Worm (Caenorhabditis elegans) whole organism, L3 larva: ENCODE data around the gene srlf-37.

Source experiments
- ZK546.5 ChIP-seq: sonication (generic microtip); optimal IDR thresholded peaks from 2 replicates; lab custom pipeline; 2017; ENCODE audit warnings: missing biosample characterization, missing genetic modification characterization
- ama-1 ChIP-seq: fragments of 150-350 bp; optimal IDR thresholded peaks from 2 replicates; lab custom pipeline; 2018
- ceh-16 ChIP-seq: sonication (generic microtip); optimal IDR thresholded peaks from 2 replicates; lab custom pipeline; 2017; ENCODE audit warnings: missing biosample characterization, missing genetic modification characterization
- ceh-28 ChIP-seq: fragments of 150-350 bp; optimal IDR thresholded peaks from 2 replicates; lab custom pipeline; 2014; ENCODE audit warnings: missing biosample characterization, missing genetic modification reagents, missing genetic modification characterization
- ceh-82 ChIP-seq: fragments of 150-350 bp; optimal IDR thresholded peaks from 2 replicates; lab custom pipeline; 2014; ENCODE audit warnings: missing biosample characterization, missing genetic modification characterization
- daf-12 ChIP-seq: fragments of 150-350 bp; optimal IDR thresholded peaks from 2 replicates; lab custom pipeline; 2014; ENCODE audit warnings: missing biosample characterization, missing genetic modification reagents, missing genetic modification characterization
- egl-27 ChIP-seq: sonication (generic microtip); optimal IDR thresholded peaks from 4 replicates; lab custom pipeline; 2017; ENCODE audit warnings: missing biosample characterization, missing genetic modification reagents, missing genetic modification characterization
- egl-5 ChIP-seq: fragments of 150-350 bp; optimal IDR thresholded peaks from 2 replicates; lab custom pipeline; 2017; ENCODE audit warnings: missing biosample characterization, missing genetic modification reagents, missing genetic modification characterization, inconsistent platforms
- elt-2 ChIP-seq: sonication (generic microtip); optimal IDR thresholded peaks from 2 replicates; lab custom pipeline; 2016; ENCODE audit warnings: missing genetic modification reagents, mild to moderate bottlenecking, missing genetic modification characterization, missing compliant biosample characterization
- fkh-10 ChIP-seq: sonication (generic microtip); optimal IDR thresholded peaks from 2 replicates; lab custom pipeline; 2017; ENCODE audit warnings: missing biosample characterization, missing genetic modification reagents, missing genetic modification characterization
- fkh-2 ChIP-seq: fragments of 150-350 bp; optimal IDR thresholded peaks from 2 replicates; lab custom pipeline; 2014; ENCODE audit warnings: missing biosample characterization, missing genetic modification reagents, missing genetic modification characterization
- hmg-11 ChIP-seq: sonication (generic microtip); optimal IDR thresholded peaks from 2 replicates; lab custom pipeline; 2016; ENCODE audit warnings: missing genetic modification characterization, missing compliant biosample characterization
- lin-15B ChIP-seq: fragments of 150-350 bp; optimal IDR thresholded peaks from 2 replicates; lab custom pipeline; 2014; ENCODE audit warnings: missing biosample characterization, missing genetic modification characterization
- lsy-12 ChIP-seq: sonication (generic microtip); optimal IDR thresholded peaks from 2 replicates; lab custom pipeline; 2016; ENCODE audit warnings: mild to moderate bottlenecking, missing genetic modification characterization, missing compliant biosample characterization
- mdl-1 ChIP-seq: fragments of 150-350 bp; optimal IDR thresholded peaks from 2 replicates; lab custom pipeline; 2014; ENCODE audit warnings: missing biosample characterization, missing genetic modification characterization
- mml-1 ChIP-seq: fragments of 150-350 bp; sonication (generic microtip); optimal IDR thresholded peaks from 3 replicates; lab custom pipeline; 2014; ENCODE audit warnings: missing biosample characterization, missing genetic modification characterization
- nfya-1 ChIP-seq: sonication (generic microtip); optimal IDR thresholded peaks from 2 replicates; lab custom pipeline; 2017; ENCODE audit warnings: missing genetic modification characterization, mild to moderate bottlenecking, missing compliant biosample characterization, antibody characterized with exemption, moderate library complexity; ENCODE audit not compliant: insufficient read depth
- nhr-11 ChIP-seq: fragments of 150-350 bp; optimal IDR thresholded peaks from 2 replicates; lab custom pipeline; 2014; ENCODE audit warnings: missing biosample characterization, missing genetic modification characterization
- nhr-23 ChIP-seq: fragments of 150-350 bp; optimal IDR thresholded peaks from 2 replicates; lab custom pipeline; 2014; ENCODE audit warnings: missing biosample characterization, missing genetic modification reagents, missing genetic modification characterization
- nhr-237 ChIP-seq: fragments of 150-350 bp; optimal IDR thresholded peaks from 2 replicates; lab custom pipeline; 2014; ENCODE audit warnings: missing biosample characterization, missing genetic modification characterization
- nhr-25 ChIP-seq: sonication (generic microtip); optimal IDR thresholded peaks from 2 replicates; lab custom pipeline; 2017; ENCODE audit warnings: missing biosample characterization, missing genetic modification characterization
- nhr-43 ChIP-seq: sonication (generic microtip); optimal IDR thresholded peaks from 2 replicates; lab custom pipeline; 2016; ENCODE audit warnings: mild to moderate bottlenecking, missing genetic modification characterization, missing compliant biosample characterization; ENCODE audit not compliant: poor library complexity, severe bottlenecking
- nhr-76 ChIP-seq: fragments of 150-350 bp; sonication (generic microtip); optimal IDR thresholded peaks from 5 replicates; lab custom pipeline; 2014; ENCODE audit warnings: missing biosample characterization, missing genetic modification characterization
- nhr-77 ChIP-seq: fragments of 150-350 bp; optimal IDR thresholded peaks from 2 replicates; lab custom pipeline; 2014; ENCODE audit warnings: missing biosample characterization, missing genetic modification characterization
- pqm-1 ChIP-seq: fragments of 150-350 bp; optimal IDR thresholded peaks from 2 replicates; lab custom pipeline; 2017; ENCODE audit warnings: missing biosample characterization, missing genetic modification characterization, inconsistent platforms
- sea-2 ChIP-seq: fragments of 150-350 bp; sonication (generic microtip); optimal IDR thresholded peaks from 4 replicates; lab custom pipeline; 2014; ENCODE audit warnings: missing biosample characterization, missing genetic modification reagents, missing genetic modification characterization
- skn-1 ChIP-seq: fragments of 150-350 bp; optimal IDR thresholded peaks from 2 replicates; lab custom pipeline; 2014; ENCODE audit warnings: missing biosample characterization, missing genetic modification characterization
- unc-62 ChIP-seq: fragments of 150-350 bp; sonication (generic microtip); optimal IDR thresholded peaks from 4 replicates; lab custom pipeline; 2014; ENCODE audit warnings: missing biosample characterization, missing genetic modification reagents, missing genetic modification characterization
- ztf-11 ChIP-seq: fragments of 150-350 bp; optimal IDR thresholded peaks from 2 replicates; lab custom pipeline; 2014; ENCODE audit warnings: missing biosample characterization, missing genetic modification characterization
- ztf-4 ChIP-seq: fragments of 150-350 bp; optimal IDR thresholded peaks from 2 replicates; lab custom pipeline; 2014; ENCODE audit warnings: missing biosample characterization, missing genetic modification characterization

srlf-37 gene

ce11 chrV:574639-575038 lies 29.4 kb downstream of the srlf-37 start, which contains the start of gene C14C6.13:
C14C6.13 (minus strand) TSS chrV:574739.
- no peak for TF ChIP-seq lsy-12 (tag; lab: Kevin White, UChicago)
- no peak for TF ChIP-seq nhr-11
- no peak for TF ChIP-seq ceh-82 (tag; lab: Kevin White, UChicago)
- no peak for TF ChIP-seq skn-1 (tag; lab: Kevin White, UChicago)
- no peak for TF ChIP-seq lin-15B (tag; lab: Kevin White, UChicago)
- TF ChIP-seq daf-12 (tag; lab: Kevin White, UChicago): no peak
- no peak for TF ChIP-seq nhr-23 (tag; lab: Kevin White, UChicago)

- no peak for TF ChIP-seq fkh-2 (tag; lab: Kevin White, UChicago)
- no peak for TF ChIP-seq nhr-25 (tag; lab: Kevin White, UChicago)
These were observed 35.9 kb downstream of the srlf-37 start, which contains the start of gene sri-72 for ce11 chrV:568105-568504. sri-72 (minus strand) TSS chrV:568205.

ce11 chrV:565984-566383 lies 38.0 kb downstream of the srlf-37 start, which contains the start of gene sri-73:
sri-73 (minus strand) TSS chrV:566084.
- TF ChIP-seq fkh-10 (GFP tag; lab: Kevin White, UChicago) (no peak), nhr-237 (no peak), nhr-43 (tag; lab: Kevin White, UChicago) (no peak), pqm-1 (tag; lab: Kevin White, UChicago) (no peak), nhr-77 (no peak), lsy-12 (tag; lab: Kevin White, UChicago) (no peak), fkh-2 (tag; lab: Kevin White, UChicago) (no peak), ceh-28 (tag; lab: Kevin White, UChicago) (no peak), sea-2 (no peak), ceh-16 (tag; lab: Kevin White, UChicago) (no peak), egl-27 (tag; lab: Kevin White, UChicago) (no peak), ama-1 (no peak)

- no peak for TF ChIP-seq ceh-28 (tag; lab: Kevin White, UChicago)
- TF ChIP-seq elt-2 (tag; lab: Kevin White, UChicago): peak; percentile 9
- no peak for TF ChIP-seq nhr-76 (tag; lab: Kevin White, UChicago)
- TF ChIP-seq sea-2: no peak
- no peak for TF ChIP-seq nhr-77
These were observed 41.2 kb downstream of the srlf-37 start, which contains the start of gene C14C6.2 for ce11 chrV:562834-563233. C14C6.2 (plus strand) TSS chrV:563134.

ce11 chrV:559940-560339 lies 44.1 kb downstream of the srlf-37 start, which contains the start of gene srx-7:
srx-7 (plus strand) TSS chrV:560195.
- no peak for TF ChIP-seq egl-5 (tag; lab: Kevin White, UChicago)
- no peak for TF ChIP-seq ZK546.5 (tag; lab: Kevin White, UChicago)
- TF ChIP-seq egl-27 (tag; lab: Kevin White, UChicago): no peak
- no peak for TF ChIP-seq nfya-1 (tag; lab: Kevin White, UChicago)
- no peak for TF ChIP-seq fkh-10 (GFP tag; lab: Kevin White, UChicago)
- TF ChIP-seq nhr-25 (tag; lab: Kevin White, UChicago): no peak
- TF ChIP-seq nhr-237: no peak
- no peak for TF ChIP-seq hmg-11 (tag; lab: Kevin White, UChicago)
- no peak for TF ChIP-seq mml-1 (tag; lab: Kevin White, UChicago)
- no peak for TF ChIP-seq sea-2
- no peak for TF ChIP-seq ztf-11
- TF ChIP-seq ceh-82 (tag; lab: Kevin White, UChicago): no peak
- TF ChIP-seq unc-62: no peak
- no peak for TF ChIP-seq nhr-43 (tag; lab: Kevin White, UChicago)
- TF ChIP-seq ama-1: no peak
- TF ChIP-seq ztf-4: no peak

- TF ChIP-seq ceh-82 (tag; lab: Kevin White, UChicago) (no peak), elt-2 (tag; lab: Kevin White, UChicago) (no peak), mdl-1 (tag; lab: Kevin White, UChicago) (no peak)
These were observed 48.0 kb downstream of the srlf-37 start, which contains the start of gene srx-8 for ce11 chrV:556055-556454. srx-8 (minus strand) TSS chrV:556155.
